Worm (Caenorhabditis elegans): ENCODE data around the gene Y46B2A.3.
"Not testable (repeated sequence)": the region's sequence is repeated elsewhere in the genome, so short reads cannot be mapped to it uniquely, and the experiment has no call there.

Y46B2A.3 gene

ce11 chrII:868240-868864 lies 1.7 kb upstream of the Y46B2A.3 start, which contains the start of gene fbxc-51:
Gene fbxc-51, plus strand, starts transcription at chrII:868814.
- TF ChIP-seq nhr-76 (tag; optimal IDR thresholded peaks at IDR 0.05) (no peak), blmp-1 (tag; optimal IDR thresholded peaks at IDR 0.05) (no peak), ceh-43 (GFP tag; optimal IDR thresholded peaks at IDR 0.05) (no peak), cnd-1 (tag; optimal IDR thresholded peaks at IDR 0.05) (peak; percentile 94), lin-32 (GFP tag; optimal IDR thresholded peaks at IDR 0.05) (peak; percentile 18), unc-120 (tag; optimal IDR thresholded peaks at IDR 0.05; ENCODE audit: poor library complexity, severe bottlenecking) (no peak), elt-1 (tag; optimal IDR thresholded peaks at IDR 0.05; ENCODE audit: borderline replicate concordance, insufficient read depth) (no peak), lsy-2 (tag; optimal IDR thresholded peaks at IDR 0.05) (no peak), hlh-1 (tag; optimal IDR thresholded peaks at IDR 0.05) (no peak), nhr-237 (tag; optimal IDR thresholded peaks at IDR 0.05) (no peak), drap-1 (GFP tag; optimal IDR thresholded peaks at IDR 0.05) (no peak), nhr-2 (tag; optimal IDR thresholded peaks at IDR 0.05) (peak; percentile 71), snpc-4 (tag; optimal IDR thresholded peaks at IDR 0.05) (no peak), elt-3 (tag; optimal IDR thresholded peaks at IDR 0.05) (no peak), nhr-12 (tag; optimal IDR thresholded peaks at IDR 0.05) (no peak), mep-1 (tag; optimal IDR thresholded peaks at IDR 0.05) (no peak), lin-13 (tag; optimal IDR thresholded peaks at IDR 0.05) (no peak), pha-4 (tag; optimal IDR thresholded peaks at IDR 0.05) (no peak), mab-5 (tag; optimal IDR thresholded peaks at IDR 0.05) (no peak)

- TF ChIP-seq nhr-237 (tag; optimal IDR thresholded peaks at IDR 0.05) (no peak), nhr-12 (tag; optimal IDR thresholded peaks at IDR 0.05) (no peak), bed-3 (GFP tag; optimal IDR thresholded peaks at IDR 0.05) (no peak)
Measured at ce11 chrII:861564-861963, 5.1 kb downstream of the Y46B2A.3 start, which contains the start of gene Y46B2A.4. Gene Y46B2A.4, plus strand, starts transcription at chrII:861864.

- TF ChIP-seq bed-3 (GFP tag; optimal IDR thresholded peaks at IDR 0.05); tbx-8 (GFP tag; optimal IDR thresholded peaks at IDR 0.05); nhr-28 (tag; optimal IDR thresholded peaks at IDR 0.05): not testable (repeated sequence)
Measured at ce11 chrII:850567-850966, 16.1 kb downstream of the Y46B2A.3 start, which contains the start of gene F28A10.5. Gene F28A10.5, minus strand, starts transcription at chrII:850667.

ce11 chrII:848519-848918 lies 18.2 kb downstream of the Y46B2A.3 start, which contains the start of the genes acdh-9 and F28A10.13:
Gene acdh-9, minus strand, starts transcription at chrII:848603.
Gene F28A10.13, plus strand, starts transcription at chrII:848812.
- TF ChIP-seq snpc-4 (tag; optimal IDR thresholded peaks at IDR 0.05) (no peak), lin-13 (tag; optimal IDR thresholded peaks at IDR 0.05) (no peak), ztf-11 (tag; optimal IDR thresholded peaks at IDR 0.05) (no peak), ham-2 (GFP tag; optimal IDR thresholded peaks at IDR 0.05) (no peak), mep-1 (tag; optimal IDR thresholded peaks at IDR 0.05) (peak; percentile 3), nhr-28 (tag; optimal IDR thresholded peaks at IDR 0.05) (no peak), hlh-1 (tag; optimal IDR thresholded peaks at IDR 0.05) (peak; percentile 93), unc-120 (tag; optimal IDR thresholded peaks at IDR 0.05; ENCODE audit: poor library complexity, severe bottlenecking) (peak; percentile 2), pha-4 (tag; optimal IDR thresholded peaks at IDR 0.05) (no peak), unc-62 (GFP tag; optimal IDR thresholded peaks at IDR 0.05) (peak; percentile 70), sem-2 (GFP tag; optimal IDR thresholded peaks at IDR 0.05) (no peak)

- TF ChIP-seq mab-5 (tag; optimal IDR thresholded peaks at IDR 0.05) (no peak), cnd-1 (tag; optimal IDR thresholded peaks at IDR 0.05) (no peak), lsy-2 (tag; optimal IDR thresholded peaks at IDR 0.05) (no peak), bed-3 (GFP tag; optimal IDR thresholded peaks at IDR 0.05) (no peak), ceh-39 (tag; optimal IDR thresholded peaks at IDR 0.05) (no peak), ceh-43 (GFP tag; optimal IDR thresholded peaks at IDR 0.05) (no peak), unc-39 (tag; optimal IDR thresholded peaks at IDR 0.05) (no peak), ztf-11 (tag; optimal IDR thresholded peaks at IDR 0.05) (no peak), snpc-4 (tag; optimal IDR thresholded peaks at IDR 0.05) (no peak), mep-1 (tag; optimal IDR thresholded peaks at IDR 0.05) (no peak), blmp-1 (tag; optimal IDR thresholded peaks at IDR 0.05) (no peak), ceh-83 (GFP tag; optimal IDR thresholded peaks at IDR 0.05) (no peak)
Measured at ce11 chrII:845618-846017, 21.1 kb downstream of the Y46B2A.3 start, which contains the start of gene F28A10.7. Gene F28A10.7, minus strand, starts transcription at chrII:845718.
